Fruit fly (Drosophila melanogaster): Measurements from ENCODE around the gene CG13926.

Gene CG13926

dm6 chr3L:1648690-1649355 is 30.9 kb upstream of the CG13926 start, which contains the start of gene CG13920:
Gene CG13920, plus strand, starts transcription at chr3L:1648944.
- TF ChIP-seq vnd (GFP tag; IDR thresholded peaks at IDR 0.05; ENCODE audit: partially characterized antibody) (no peak), Trl (optimal IDR thresholded peaks at IDR 0.05) (peak; percentile 59 to 62), Trl (GFP tag; optimal IDR thresholded peaks at IDR 0.05) (no peak), sima (GFP tag; optimal IDR thresholded peaks at IDR 0.05) (no peak), stwl (tag; optimal IDR thresholded peaks at IDR 0.05) (no peak), Dbx (GFP tag; IDR thresholded peaks at IDR 0.05) (0 out of 3 replicates have a peak, but pooled peaks have one; percentile 34), crol (GFP tag; IDR thresholded peaks at IDR 0.05) (peak; percentile 78), sug (tag; optimal IDR thresholded peaks at IDR 0.05) (peak; percentile 59), fd64A (GFP tag; optimal IDR thresholded peaks at IDR 0.05) (no peak), so (GFP tag; IDR thresholded peaks at IDR 0.05) (no peak), twi (tag; optimal IDR thresholded peaks at IDR 0.05) (no peak), CG10543 (GFP tag; optimal IDR thresholded peaks at IDR 0.05) (peak; percentile 72), MBD-R2 (GFP tag; IDR thresholded peaks at IDR 0.05) (peak; percentile 42), Med (GFP tag) (peak; percentile 59), eyg (GFP tag; optimal IDR thresholded peaks at IDR 0.05) (no peak), CG13287 (GFP tag; IDR thresholded peaks at IDR 0.05; ENCODE audit: partially characterized antibody) (peak; percentile 13; the same call in 1 of the 2 replicates), ems (GFP tag; optimal IDR thresholded peaks at IDR 0.05) (no peak), CG12769 (tag; optimal IDR thresholded peaks at IDR 0.05) (peak; percentile 25), bbx (GFP tag; IDR thresholded peaks at IDR 0.05; ENCODE audit: partially characterized antibody) (peak; percentile 21; the same call in 1 of the 2 replicates), E2f2 (GFP tag; IDR thresholded peaks at IDR 0.05) (0 out of 2 replicates have a peak, but pooled peaks have one; percentile 11), ranshi (GFP tag; IDR thresholded peaks at IDR 0.05) (no peak), pfk (GFP tag; optimal IDR thresholded peaks at IDR 0.05) (peak; percentile 30), CG12104 (GFP tag; optimal IDR thresholded peaks at IDR 0.05) (no peak), CG32767 (GFP tag; IDR thresholded peaks at IDR 0.05) (0 out of 2 replicates have a peak, but pooled peaks have one; percentile 29), pzg (GFP tag; optimal IDR thresholded peaks at IDR 0.05) (peak; percentile 3), nerfin-1 (tag; optimal IDR thresholded peaks at IDR 0.05) (peak; percentile 31), seq (GFP tag; IDR thresholded peaks at IDR 0.05) (peak; percentile 85), CG18599 (GFP tag; optimal IDR thresholded peaks at IDR 0.05) (peak; percentile 20), vvl (GFP tag; IDR thresholded peaks at IDR 0.05) (no peak), unc-4 (GFP tag; IDR thresholded peaks at IDR 0.05; ENCODE audit: partially characterized antibody) (peak; percentile 43; the same call in 1 of the 2 replicates), Nf-YC (tag; optimal IDR thresholded peaks at IDR 0.05) (peak; percentile 3), GATAe (GFP tag; conservative IDR thresholded peaks at IDR 0.05) (no peak), pros (GFP tag; optimal IDR thresholded peaks at IDR 0.05) (peak; percentile 94), CG18764 (GFP tag; optimal IDR thresholded peaks at IDR 0.05) (no peak), Jarid2 (GFP tag; optimal IDR thresholded peaks at IDR 0.05) (peak; percentile 34), z (GFP tag; IDR thresholded peaks at IDR 0.05) (0 out of 3 replicates have a peak, but pooled peaks have one; percentile 46), CG13894 (tag; optimal IDR thresholded peaks at IDR 0.05) (peak; percentile 61), CG15514 (GFP tag; optimal IDR thresholded peaks at IDR 0.05) (peak; percentile 27), NFAT (GFP tag; IDR thresholded peaks at IDR 0.05) (0 out of 2 replicates have a peak, but pooled peaks have one; percentile 2), CG9437 (GFP tag; optimal IDR thresholded peaks at IDR 0.05) (no peak), unpg (GFP tag; optimal IDR thresholded peaks at IDR 0.05) (no peak), Deaf1 (tag; optimal IDR thresholded peaks at IDR 0.05) (peak; percentile 91), sd (tag; optimal IDR thresholded peaks at IDR 0.05) (peak; percentile 49), gcm (GFP tag; optimal IDR thresholded peaks at IDR 0.05) (no peak), onecut (GFP tag; IDR thresholded peaks at IDR 0.05) (peak; percentile 99), CG2678 (tag; optimal IDR thresholded peaks at IDR 0.05) (no peak), abd-A (tag; optimal IDR thresholded peaks at IDR 0.05) (no peak), scrt (GFP tag; optimal IDR thresholded peaks at IDR 0.05) (peak; percentile 4), Spps (tag; optimal IDR thresholded peaks at IDR 0.05) (no peak)
